Worm (Caenorhabditis elegans): ENCODE results near the gene F16H6.7.

F16H6.7 gene

ce11 chrV:18184910-18185309 is 24.1 kb downstream of the F16H6.7 start, which contains the start of gene C31G12.3:
C31G12.3 (plus strand) TSS chrV:18185210.
- TF ChIP-seq ama-1 (optimal IDR thresholded peaks at IDR 0.05) (no peak), nhr-77 (tag; optimal IDR thresholded peaks at IDR 0.05) (no peak), nhr-85 (tag) (no peak), nhr-76 (tag; optimal IDR thresholded peaks at IDR 0.05) (no peak), zip-4 (GFP tag; optimal IDR thresholded peaks at IDR 0.05) (no peak), nhr-84 (tag; optimal IDR thresholded peaks at IDR 0.05) (no peak), Y116A8C.19 (tag; optimal IDR thresholded peaks at IDR 0.05; ENCODE audit: borderline replicate concordance) (no peak), rnt-1 (tag; optimal IDR thresholded peaks at IDR 0.05) (no peak), C34B4.2 (tag; optimal IDR thresholded peaks at IDR 0.05) (no peak), egl-27 (tag; optimal IDR thresholded peaks at IDR 0.05) (no peak), irx-1 (tag; optimal IDR thresholded peaks at IDR 0.05) (no peak), nhr-237 (tag; optimal IDR thresholded peaks at IDR 0.05) (no peak), hpl-2 (GFP tag; optimal IDR thresholded peaks at IDR 0.05) (no peak), unc-62 (GFP tag; optimal IDR thresholded peaks at IDR 0.05) (no peak), mdl-1 (tag; optimal IDR thresholded peaks at IDR 0.05) (no peak), ceh-90 (tag; optimal IDR thresholded peaks at IDR 0.05) (no peak)

DNA sequence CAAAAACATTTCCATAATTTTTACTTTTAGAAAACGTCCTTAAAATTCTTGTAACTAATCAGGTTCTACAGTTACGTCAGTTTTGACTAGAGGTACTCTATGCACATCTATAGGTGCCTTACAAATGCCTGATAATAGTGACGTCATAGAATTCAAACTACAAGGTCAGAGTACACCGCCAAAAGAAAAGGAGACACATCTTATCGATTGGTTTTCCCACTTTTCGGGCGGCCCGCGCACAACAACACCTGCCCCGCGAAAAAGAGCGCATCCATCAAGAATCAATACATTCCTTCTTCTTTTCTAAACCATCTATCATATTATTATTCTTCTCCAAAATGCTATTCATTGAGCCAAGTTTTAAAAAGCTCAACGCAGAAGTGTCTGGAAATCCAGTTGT is 29.3 kb downstream of the F16H6.7 start, which contains the start of gene C31G12.1:
Gene C31G12.1 (plus strand): TSS at position 301 of the 400 bp plus-strand sequence.
- TF ChIP-seq nhr-90 (tag; optimal IDR thresholded peaks at IDR 0.05; ENCODE audit: poor library complexity) (no peak), sup-37 (GFP tag; optimal IDR thresholded peaks at IDR 0.05) (no peak), lin-15B (tag; optimal IDR thresholded peaks at IDR 0.05) (no peak), alr-1 (tag; optimal IDR thresholded peaks at IDR 0.05; ENCODE audit: borderline replicate concordance) (no peak), hlh-4 (tag; optimal IDR thresholded peaks at IDR 0.05) (no peak), unc-86 (tag; optimal IDR thresholded peaks at IDR 0.05) (no peak), vab-15 (tag; optimal IDR thresholded peaks at IDR 0.05) (no peak), ces-1 (GFP tag; optimal IDR thresholded peaks at IDR 0.05) (no peak), unc-130 (tag; optimal IDR thresholded peaks at IDR 0.05) (no peak), jun-1 (tag; optimal IDR thresholded peaks at IDR 0.05) (no peak), ztf-11 (tag; optimal IDR thresholded peaks at IDR 0.05) (no peak), fkh-8 (tag; optimal IDR thresholded peaks at IDR 0.05) (no peak), zag-1 (tag; optimal IDR thresholded peaks at IDR 0.05) (no peak), tlp-1 (tag; optimal IDR thresholded peaks at IDR 0.05) (no peak), zip-4 (GFP tag; optimal IDR thresholded peaks at IDR 0.05) (no peak), fkh-10 (GFP tag; optimal IDR thresholded peaks at IDR 0.05) (no peak), F16B12.6 (tag; optimal IDR thresholded peaks at IDR 0.05) (no peak), nhr-47 (tag; optimal IDR thresholded peaks at IDR 0.05) (no peak), ama-1 (optimal IDR thresholded peaks at IDR 0.05) (no peak), snu-23 (GFP tag; optimal IDR thresholded peaks at IDR 0.05) (no peak)

- TF ChIP-seq zag-1 (tag; optimal IDR thresholded peaks at IDR 0.05) (no peak), nhr-47 (tag; optimal IDR thresholded peaks at IDR 0.05) (no peak), nhr-28 (tag; optimal IDR thresholded peaks at IDR 0.05) (no peak), efl-3 (GFP tag; optimal IDR thresholded peaks at IDR 0.05) (no peak), fkh-4 (tag; optimal IDR thresholded peaks at IDR 0.05; ENCODE audit: borderline replicate concordance) (no peak), pag-3 (tag; optimal IDR thresholded peaks at IDR 0.05; ENCODE audit: borderline replicate concordance, insufficient read depth) (no peak), mef-2 (tag; optimal IDR thresholded peaks at IDR 0.05) (no peak), unc-62 (GFP tag; optimal IDR thresholded peaks at IDR 0.05) (no peak), snu-23 (GFP tag; optimal IDR thresholded peaks at IDR 0.05) (no peak)
Measured at ce11 chrV:18178659-18179058, 30.3 kb downstream of the F16H6.7 start, which contains the start of gene C31G12.4. C31G12.4 (minus strand) TSS chrV:18178759.

Measured in whole organism, L1 larva.